Worm (Caenorhabditis elegans) whole organism, L2 larva: ENCODE results near the gene K08D8.12.
A peak's percentile ranks its signal among the peaks of the same experiment; 100 is the strongest.

Experiments
- C34F6.9 ChIP-seq: fragments of 150-350 bp; optimal IDR thresholded peaks from 2 replicates; lab custom pipeline; 2014; ENCODE audit warnings: missing biosample characterization, missing genetic modification characterization
- F13H6.1 ChIP-seq: sonication (generic microtip); optimal IDR thresholded peaks from 2 replicates; lab custom pipeline; 2016; ENCODE audit warnings: missing genetic modification characterization, missing compliant biosample characterization
- R02D3.7 ChIP-seq: fragments of 150-350 bp; optimal IDR thresholded peaks from 2 replicates; lab custom pipeline; 2014; ENCODE audit warnings: missing biosample characterization, missing genetic modification characterization
- Y55F3AM.14 ChIP-seq: fragments of 200-800 bp; sonication (Bioruptor generic); optimal IDR thresholded peaks from 2 replicates; lab custom pipeline; 2018; ENCODE audit warnings: mild to moderate bottlenecking, missing genetic modification characterization, missing compliant biosample characterization
- ceh-82 ChIP-seq: fragments of 150-350 bp; optimal IDR thresholded peaks from 2 replicates; lab custom pipeline; 2014; ENCODE audit warnings: missing biosample characterization, missing genetic modification characterization
- crh-2 ChIP-seq: sonication (generic microtip); optimal IDR thresholded peaks from 2 replicates; lab custom pipeline; 2017; ENCODE audit warnings: missing biosample characterization, missing genetic modification characterization
- dmd-4 ChIP-seq: sonication (generic microtip); optimal IDR thresholded peaks from 2 replicates; lab custom pipeline; 2017; ENCODE audit warnings: missing biosample characterization, missing genetic modification characterization
- elt-1 ChIP-seq: fragments of 150-350 bp; optimal IDR thresholded peaks from 2 replicates; lab custom pipeline; 2014; ENCODE audit warnings: missing biosample characterization, missing genetic modification characterization
- gmeb-1 ChIP-seq: fragments of 150-350 bp; optimal IDR thresholded peaks from 2 replicates; lab custom pipeline; 2014; ENCODE audit warnings: missing biosample characterization, missing genetic modification characterization
- lin-11 ChIP-seq: fragments of 150-350 bp; sonication (generic microtip); optimal IDR thresholded peaks from 2 replicates; lab custom pipeline; 2014; ENCODE audit warnings: missing biosample characterization, missing genetic modification characterization, inconsistent platforms, mixed read lengths
- lin-13 ChIP-seq: fragments of 150-350 bp; optimal IDR thresholded peaks from 2 replicates; lab custom pipeline; 2014; ENCODE audit warnings: missing biosample characterization, missing genetic modification reagents, missing genetic modification characterization
- lin-39 ChIP-seq: fragments of 150-350 bp; optimal IDR thresholded peaks from 2 replicates; lab custom pipeline; 2014; ENCODE audit warnings: missing biosample characterization, missing genetic modification reagents, missing genetic modification characterization
- lsy-2 ChIP-seq, 2 experiments: fragments of 150-350 bp in 1 of 2; sonication (generic microtip) in 1 of 2; optimal IDR thresholded peaks; 2 replicates each; lab custom pipeline; 2014 to 2017; ENCODE audit warnings: missing biosample characterization in 2 of 2, missing genetic modification characterization in 2 of 2
- mab-5 ChIP-seq: fragments of 150-350 bp; optimal IDR thresholded peaks from 2 replicates; lab custom pipeline; 2014; ENCODE audit warnings: missing biosample characterization, missing genetic modification characterization
- nhr-10 ChIP-seq: sonication (generic microtip); optimal IDR thresholded peaks from 2 replicates; lab custom pipeline; 2017; ENCODE audit warnings: missing biosample characterization, missing genetic modification characterization
- nhr-11 ChIP-seq: fragments of 150-350 bp; optimal IDR thresholded peaks from 2 replicates; lab custom pipeline; 2014; ENCODE audit warnings: missing biosample characterization, missing genetic modification characterization
- nhr-12 ChIP-seq: fragments of 150-350 bp; optimal IDR thresholded peaks from 2 replicates; lab custom pipeline; 2014; ENCODE audit warnings: missing biosample characterization, missing genetic modification characterization
- nhr-129 ChIP-seq: fragments of 150-350 bp; optimal IDR thresholded peaks from 2 replicates; lab custom pipeline; 2014; ENCODE audit warnings: missing biosample characterization, missing genetic modification characterization
- nhr-21 ChIP-seq: fragments of 150-350 bp; optimal IDR thresholded peaks from 2 replicates; lab custom pipeline; 2014; ENCODE audit warnings: missing biosample characterization, missing genetic modification characterization
- nhr-25 ChIP-seq: fragments of 150-350 bp; sonication (generic microtip); optimal IDR thresholded peaks from 3 replicates; lab custom pipeline; 2014; ENCODE audit warnings: missing biosample characterization, missing genetic modification characterization
- sem-4 ChIP-seq: fragments of 150-350 bp; optimal IDR thresholded peaks from 2 replicates; lab custom pipeline; 2014; ENCODE audit warnings: missing biosample characterization, missing genetic modification reagents, missing genetic modification characterization
- skn-1 ChIP-seq: sonication (generic microtip); optimal IDR thresholded peaks from 2 replicates; lab custom pipeline; 2017; ENCODE audit warnings: missing biosample characterization, missing genetic modification characterization
- sma-3 ChIP-seq: sonication (generic microtip); optimal IDR thresholded peaks from 2 replicates; lab custom pipeline; 2016; ENCODE audit warnings: missing genetic modification reagents, missing genetic modification characterization, missing compliant biosample characterization
- sma-9 ChIP-seq, 2 experiments: fragments of 150-350 bp in 1 of 2; sonication (generic microtip) in 1 of 2; optimal IDR thresholded peaks; 2 replicates each; lab custom pipeline; 2014 to 2016; ENCODE audit warnings: missing genetic modification characterization in 2 of 2, mild to moderate bottlenecking in 1 of 2, missing biosample characterization in 1 of 2, missing compliant biosample characterization in 1 of 2, missing genetic modification reagents in 1 of 2, moderate library complexity in 1 of 2
- unc-39 ChIP-seq: fragments of 150-350 bp; optimal IDR thresholded peaks from 2 replicates; lab custom pipeline; 2014; ENCODE audit warnings: missing biosample characterization, missing genetic modification characterization
- unc-55 ChIP-seq: fragments of 150-350 bp; sonication (generic microtip); optimal IDR thresholded peaks from 3 replicates; lab custom pipeline; 2014; ENCODE audit warnings: missing biosample characterization, missing genetic modification reagents, missing genetic modification characterization
- zag-1 ChIP-seq: fragments of 150-350 bp; optimal IDR thresholded peaks from 2 replicates; lab custom pipeline; 2014; ENCODE audit warnings: missing biosample characterization, missing genetic modification characterization
- ztf-11 ChIP-seq: sonication (generic microtip); optimal IDR thresholded peaks from 2 replicates; lab custom pipeline; 2017; ENCODE audit warnings: missing biosample characterization, missing genetic modification characterization
- ztf-4 ChIP-seq: fragments of 150-350 bp; optimal IDR thresholded peaks from 2 replicates; lab custom pipeline; 2014; ENCODE audit warnings: missing biosample characterization, missing genetic modification characterization

The K08D8.12 gene

ce11 chrIV:12893166-12893565 lies at the start of gene K08D8.12:
Gene K08D8.12 (plus strand): TSS chrIV:12893466.
- TF ChIP-seq dmd-4 (no peak), sma-3 (GFP tag; lab: Kevin White, UChicago) (no peak), nhr-129 (no peak), C34F6.9 (tag; lab: Kevin White, UChicago) (no peak), gmeb-1 (no peak)

- peak; percentile 30 for TF ChIP-seq sma-9 (GFP tag; optimal IDR thresholded peaks at IDR 0.05; lab: Kevin White, UChicago)
- TF ChIP-seq sma-9 (tag; optimal IDR thresholded peaks at IDR 0.05; lab: Kevin White, UChicago), result no peak
- no peak for TF ChIP-seq skn-1 (tag; lab: Kevin White, UChicago)
- TF ChIP-seq nhr-10 (tag; lab: Kevin White, UChicago), result no peak
- no peak for TF ChIP-seq nhr-25 (tag; lab: Kevin White, UChicago)
- TF ChIP-seq unc-55 (GFP tag; lab: Kevin White, UChicago), result peak; percentile 44
- TF ChIP-seq zag-1 (tag; lab: Kevin White, UChicago), result no peak
- no peak for TF ChIP-seq mab-5 (tag; lab: Kevin White, UChicago)
- TF ChIP-seq gmeb-1, result no peak
- no peak for TF ChIP-seq sma-3 (GFP tag; lab: Kevin White, UChicago)
- peak; percentile 12 for TF ChIP-seq crh-2 (tag; lab: Kevin White, UChicago)
- peak; percentile 41 for TF ChIP-seq C34F6.9 (tag; lab: Kevin White, UChicago)
- TF ChIP-seq nhr-12 (tag; lab: Kevin White, UChicago), result no peak
- TF ChIP-seq lin-11, result peak; percentile 6
- peak; percentile 18 for TF ChIP-seq nhr-129
- TF ChIP-seq Y55F3AM.14 (GFP tag; lab: Kevin White, UChicago), result no peak
- TF ChIP-seq F13H6.1 (tag; lab: Kevin White, UChicago), result peak; percentile 28
- TF ChIP-seq lin-13 (GFP tag; lab: Kevin White, UChicago), result peak; percentile 8
- TF ChIP-seq elt-1 (tag; lab: Kevin White, UChicago), result no peak
- no peak for TF ChIP-seq nhr-11 (tag; lab: Kevin White, UChicago)
- peak in 1 of 2 experiments; percentile 18 for TF ChIP-seq lsy-2 (tag; optimal IDR thresholded peaks at IDR 0.05; lab: Kevin White, UChicago)
Observed at ce11 chrIV:12845596-12845995, 47.7 kb upstream of the K08D8.12 start, which contains the start of gene txt-19. Gene txt-19 (plus strand): TSS chrIV:12845899.

ce11 chrIV:12849030-12849560 lies 44.2 kb upstream of the K08D8.12 start, which contains the start of gene srf-3:
Gene srf-3 (plus strand): TSS chrIV:12849510.
- TF ChIP-seq lsy-2 (tag; optimal IDR thresholded peaks at IDR 0.05; lab: Kevin White, UChicago), result peak in 1 of 2 experiments; percentile 2
- no peak for TF ChIP-seq sma-9 (GFP tag; optimal IDR thresholded peaks at IDR 0.05; lab: Kevin White, UChicago)
- TF ChIP-seq sma-9 (tag; optimal IDR thresholded peaks at IDR 0.05; lab: Kevin White, UChicago), result no peak
- TF ChIP-seq nhr-21 (tag; lab: Kevin White, UChicago), result no peak
- TF ChIP-seq C34F6.9 (tag; lab: Kevin White, UChicago), result peak; percentile 34
- no peak for TF ChIP-seq nhr-10 (tag; lab: Kevin White, UChicago)
- TF ChIP-seq unc-55 (GFP tag; lab: Kevin White, UChicago), result peak; percentile 24
- no peak for TF ChIP-seq lin-39 (tag; lab: Kevin White, UChicago)
- peak; percentile 63 for TF ChIP-seq crh-2 (tag; lab: Kevin White, UChicago)
- peak; percentile 20 for TF ChIP-seq nhr-25 (tag; lab: Kevin White, UChicago)
- TF ChIP-seq sem-4 (tag; lab: Kevin White, UChicago), result no peak
- no peak for TF ChIP-seq ceh-82 (tag; lab: Kevin White, UChicago)

ce11 chrIV:12854372-12855114 lies 38.7 kb upstream of the K08D8.12 start:
- TF ChIP-seq sma-9 (GFP tag; optimal IDR thresholded peaks at IDR 0.05; lab: Kevin White, UChicago), result no peak
- no peak for TF ChIP-seq sma-9 (tag; optimal IDR thresholded peaks at IDR 0.05; lab: Kevin White, UChicago)
- no peak for TF ChIP-seq zag-1 (tag; lab: Kevin White, UChicago)
- TF ChIP-seq lin-13 (GFP tag; lab: Kevin White, UChicago), result no peak
- TF ChIP-seq unc-55 (GFP tag; lab: Kevin White, UChicago), result no peak
- TF ChIP-seq nhr-25 (tag; lab: Kevin White, UChicago), result no peak
- peak; percentile 5 for TF ChIP-seq gmeb-1
- no peak for TF ChIP-seq lin-39 (tag; lab: Kevin White, UChicago)
- TF ChIP-seq ztf-4 (tag; lab: Kevin White, UChicago), result no peak
- no peak for TF ChIP-seq ztf-11 (tag; lab: Kevin White, UChicago)
- TF ChIP-seq unc-39 (tag; lab: Kevin White, UChicago), result no peak
- no peak for TF ChIP-seq R02D3.7
- peak; percentile 5 for TF ChIP-seq C34F6.9 (tag; lab: Kevin White, UChicago)
- TF ChIP-seq skn-1 (tag; lab: Kevin White, UChicago), result no peak
- no peak for TF ChIP-seq crh-2 (tag; lab: Kevin White, UChicago)
